Worm (Caenorhabditis elegans) whole organism, early embryonic: Measurements from ENCODE around the gene R07E5.11.

ENCODE experiments used
- B0310.2 ChIP-seq: sonication (generic microtip); optimal IDR thresholded peaks from 2 replicates; lab custom pipeline; 2016; ENCODE audit warnings: mild to moderate bottlenecking, missing genetic modification characterization, missing compliant biosample characterization
- F13C5.2 ChIP-seq: sonication (generic microtip); optimal IDR thresholded peaks from 2 replicates; lab custom pipeline; 2017; ENCODE audit warnings: mild to moderate bottlenecking, missing genetic modification characterization, inconsistent platforms, missing compliant biosample characterization
- aly-1 ChIP-seq: sonication (generic microtip); optimal IDR thresholded peaks from 2 replicates; lab custom pipeline; 2016; ENCODE audit warnings: missing genetic modification characterization, missing compliant biosample characterization
- ama-1 ChIP-seq: fragments of 150-350 bp; optimal IDR thresholded peaks from 2 replicates; lab custom pipeline; 2014
- ceh-13 ChIP-seq: fragments of 200-800 bp; sonication (Bioruptor generic); optimal IDR thresholded peaks from 2 replicates; lab custom pipeline; 2018; ENCODE audit warnings: mild to moderate bottlenecking, missing genetic modification characterization, missing compliant biosample characterization
- flt-1 ChIP-seq: fragments of 200-800 bp; sonication (Bioruptor generic); IDR thresholded peaks from 2 replicates; pipeline ENCODE4 v1.3.6; 2022; ENCODE audit warnings: missing genetic modification characterization, missing compliant biosample characterization
- hmbx-1 ChIP-seq: sonication (generic microtip); optimal IDR thresholded peaks from 2 replicates; lab custom pipeline; 2016; ENCODE audit warnings: mild to moderate bottlenecking, missing genetic modification characterization, missing compliant biosample characterization
- hmg-4 ChIP-seq: fragments of 200-800 bp; sonication (Bioruptor generic); optimal IDR thresholded peaks from 2 replicates; lab custom pipeline; 2018; ENCODE audit warnings: mild to moderate bottlenecking, missing genetic modification characterization, missing compliant biosample characterization
- hnd-1 ChIP-seq: sonication (generic microtip); optimal IDR thresholded peaks from 2 replicates; lab custom pipeline; 2016; ENCODE audit warnings: missing genetic modification characterization, missing compliant biosample characterization
- pes-1 ChIP-seq: fragments of 200-800 bp; sonication (Bioruptor generic); IDR thresholded peaks from 2 replicates; pipeline ENCODE4 v1.3.6; 2022; ENCODE audit warnings: missing genetic modification reagents, missing genetic modification characterization, missing compliant biosample characterization
- scrt-1 ChIP-seq: fragments of 200-800 bp; sonication (Bioruptor generic); IDR thresholded peaks from 2 replicates; pipeline ENCODE4 v1.3.6; 2022; ENCODE audit warnings: missing genetic modification characterization, missing compliant biosample characterization
- tbx-37 ChIP-seq: fragments of 200-800 bp; sonication (Bioruptor generic); conservative IDR thresholded peaks from 2 replicates; pipeline ENCODE4 v1.3.6; 2022; ENCODE audit warnings: missing genetic modification reagents, missing genetic modification characterization, missing compliant biosample characterization
- tra-4 ChIP-seq: sonication (generic microtip); optimal IDR thresholded peaks from 2 replicates; lab custom pipeline; 2017; ENCODE audit warnings: missing genetic modification characterization, missing compliant biosample characterization

- TF ChIP-seq ama-1 (lab: Kevin White, UChicago) (no peak), flt-1 (GFP tag; lab: Robert Waterston, UW) (no peak), hmbx-1 (tag; lab: Kevin White, UChicago) (no peak), F13C5.2 (tag; lab: Kevin White, UChicago) (no peak), scrt-1 (no peak), pes-1 (GFP tag; lab: Robert Waterston, UW) (no peak), tbx-37 (GFP tag; lab: Robert Waterston, UW) (no peak), hmg-4 (GFP tag; lab: Kevin White, UChicago) (no peak), tra-4 (no peak), B0310.2 (tag; lab: Kevin White, UChicago) (no peak), hnd-1 (tag; lab: Kevin White, UChicago) (no peak), ceh-13 (no peak), aly-1 (no peak)
Observed at ce11 chrIII:4434294-4434781, 19.3 kb upstream of the R07E5.11 start, which contains the start of gene C28A5.1.
